Fruit fly (Drosophila melanogaster): ENCODE data around the gene Cad74A.

DNA sequence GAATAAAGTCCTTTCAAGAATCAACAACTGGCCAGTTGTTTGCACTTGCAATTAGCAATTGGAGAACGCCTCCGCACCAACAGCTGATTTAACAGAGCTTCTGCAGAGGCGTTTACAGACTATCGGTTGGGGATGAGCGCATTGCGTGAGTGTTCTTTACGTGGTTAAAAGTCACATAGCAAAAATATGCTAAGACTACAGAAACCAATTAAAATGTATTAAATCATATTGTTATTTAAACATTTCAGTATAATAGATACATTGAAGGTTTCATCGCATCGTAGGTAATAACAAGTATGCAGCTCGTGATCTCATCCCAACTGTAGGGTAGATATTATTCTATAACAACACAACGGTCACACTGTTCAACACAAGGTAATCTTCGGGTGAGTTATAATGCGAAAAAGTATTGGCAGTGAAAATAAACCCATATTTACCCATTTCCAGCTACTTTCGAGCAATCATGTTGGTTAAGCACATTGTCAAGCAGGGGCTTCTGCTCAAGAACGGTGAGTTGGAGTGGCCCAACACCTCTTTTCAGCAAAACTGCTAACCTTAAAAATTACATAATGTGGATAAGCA, 45.9 kb upstream of the Cad74A start, which contains the start of the genes Sec3 and COX7B:
- TF ChIP-seq Crg-1 (GFP tag; optimal IDR thresholded peaks at IDR 0.05) (peak; percentile 68), Clk (GFP tag; optimal IDR thresholded peaks at IDR 0.05) (no peak), CG33017 (tag; optimal IDR thresholded peaks at IDR 0.05) (peak; percentile 53), CG11617 (GFP tag; optimal IDR thresholded peaks at IDR 0.05) (peak; percentile 67), kay (GFP tag; ENCODE audit: borderline replicate concordance) (no peak), pad (GFP tag; optimal IDR thresholded peaks at IDR 0.05) (peak; percentile 51), ovo (GFP tag; optimal IDR thresholded peaks at IDR 0.05) (peak; percentile 11), CG7045 (GFP tag; optimal IDR thresholded peaks at IDR 0.05) (peak; percentile 45), cic (GFP tag; optimal IDR thresholded peaks at IDR 0.05) (no peak)

Measured in whole organism, adult.